Fruit fly (Drosophila melanogaster): Measurements from ENCODE around the gene CG6418.

DNA sequence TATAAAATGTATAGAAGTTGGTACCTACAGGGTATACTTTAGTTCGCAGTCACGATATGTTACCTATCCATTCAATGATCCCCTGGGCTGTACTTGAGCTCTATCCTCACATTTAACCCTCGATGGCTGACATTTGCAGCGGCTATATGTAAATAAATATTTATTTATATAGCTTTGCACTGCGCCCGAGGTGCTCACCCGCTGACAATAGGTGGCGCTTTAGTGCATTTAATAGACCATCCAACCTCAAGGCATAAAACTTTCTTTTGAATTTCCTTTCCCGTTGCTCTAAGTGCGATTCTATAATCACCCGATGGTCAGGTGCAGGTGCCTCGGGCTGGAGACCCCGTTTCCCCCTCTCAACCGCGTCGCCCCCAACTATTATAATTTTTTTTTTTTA lies 38.4 kb upstream of the CG6418 start:
- no peak for TF ChIP-seq CG31388 (GFP tag; optimal IDR thresholded peaks at IDR 0.05)
- no peak for TF ChIP-seq tup (GFP tag; optimal IDR thresholded peaks at IDR 0.05)
- TF ChIP-seq ind (GFP tag; optimal IDR thresholded peaks at IDR 0.05), result no peak
